Worm (Caenorhabditis elegans) whole organism, late embryonic: ENCODE data around the gene Y38H6C.18.
"Not testable (repeated sequence)": the region's sequence is repeated elsewhere in the genome, so short reads cannot be mapped to it uniquely, and the experiment has no call there.

Source experiments
- C08G9.2 ChIP-seq: sonication (generic microtip); optimal IDR thresholded peaks from 2 replicates; lab custom pipeline; 2016; ENCODE audit warnings: mild to moderate bottlenecking, missing genetic modification characterization, moderate library complexity, missing compliant biosample characterization
- C38D4.7 ChIP-seq: fragments of 200-800 bp; sonication (Bioruptor generic); optimal IDR thresholded peaks from 2 replicates; lab custom pipeline; 2018; ENCODE audit warnings: mild to moderate bottlenecking, missing genetic modification characterization, moderate library complexity, missing compliant biosample characterization
- K02D7.2 ChIP-seq: sonication (generic microtip); optimal IDR thresholded peaks from 2 replicates; lab custom pipeline; 2017; ENCODE audit warnings: mild to moderate bottlenecking, missing genetic modification characterization, missing compliant biosample characterization
- T23F11.4 ChIP-seq: fragments of 200-800 bp; sonication (Bioruptor generic); optimal IDR thresholded peaks from 2 replicates; lab custom pipeline; 2018; ENCODE audit warnings: mild to moderate bottlenecking, missing genetic modification characterization, missing compliant biosample characterization
- Y22D7AL.16 ChIP-seq: sonication (generic microtip); optimal IDR thresholded peaks from 2 replicates; lab custom pipeline; 2016; ENCODE audit warnings: missing genetic modification characterization, missing compliant biosample characterization
- ahr-1 ChIP-seq: sonication (generic microtip); optimal IDR thresholded peaks from 2 replicates; lab custom pipeline; 2016; ENCODE audit warnings: missing genetic modification characterization, missing compliant biosample characterization
- ceh-14 ChIP-seq: sonication (generic microtip); optimal IDR thresholded peaks from 2 replicates; lab custom pipeline; 2016; ENCODE audit warnings: missing genotype, missing genetic modification characterization, missing compliant biosample characterization
- ceh-6 ChIP-seq: fragments of 200-800 bp; sonication (Bioruptor generic); optimal IDR thresholded peaks from 2 replicates; lab custom pipeline; 2018; ENCODE audit warnings: mild to moderate bottlenecking, missing genetic modification characterization, missing compliant biosample characterization
- ceh-9 ChIP-seq: sonication (generic microtip); optimal IDR thresholded peaks from 2 replicates; lab custom pipeline; 2016; ENCODE audit warnings: mild to moderate bottlenecking, missing genetic modification characterization, inconsistent platforms, missing compliant biosample characterization
- che-1 ChIP-seq: sonication (generic microtip); optimal IDR thresholded peaks from 2 replicates; lab custom pipeline; 2016; ENCODE audit warnings: mild to moderate bottlenecking, missing genetic modification characterization, missing compliant biosample characterization
- dve-1 ChIP-seq: sonication (generic microtip); optimal IDR thresholded peaks from 2 replicates; lab custom pipeline; 2017; ENCODE audit warnings: antibody characterized with exemption, mild to moderate bottlenecking, missing genetic modification characterization, missing compliant biosample characterization
- elt-2 ChIP-seq: sonication (generic microtip); optimal IDR thresholded peaks from 2 replicates; lab custom pipeline; 2016; ENCODE audit warnings: missing genetic modification reagents, missing genetic modification characterization, missing compliant biosample characterization
- eyg-1 ChIP-seq: sonication (generic microtip); optimal IDR thresholded peaks from 2 replicates; lab custom pipeline; 2016; ENCODE audit warnings: missing genotype, missing genetic modification characterization, missing compliant biosample characterization
- fkh-10 ChIP-seq: fragments of 150-350 bp; optimal IDR thresholded peaks from 2 replicates; lab custom pipeline; 2014; ENCODE audit warnings: missing biosample characterization, missing genetic modification reagents, missing genetic modification characterization
- hlh-15 ChIP-seq: sonication (generic microtip); optimal IDR thresholded peaks from 2 replicates; lab custom pipeline; 2016; ENCODE audit warnings: missing genetic modification characterization, missing compliant biosample characterization
- hlh-6 ChIP-seq: sonication (generic microtip); optimal IDR thresholded peaks from 2 replicates; lab custom pipeline; 2016; ENCODE audit warnings: missing genotype, missing genetic modification characterization, missing compliant biosample characterization
- lim-6 ChIP-seq: sonication (generic microtip); optimal IDR thresholded peaks from 2 replicates; lab custom pipeline; 2016; ENCODE audit warnings: missing genetic modification characterization, missing compliant biosample characterization
- lin-11 ChIP-seq: fragments of 200-800 bp; sonication (Bioruptor generic); optimal IDR thresholded peaks from 2 replicates; lab custom pipeline; 2018; ENCODE audit warnings: mild to moderate bottlenecking, missing genetic modification characterization, missing compliant biosample characterization
- mec-3 ChIP-seq: sonication (generic microtip); optimal IDR thresholded peaks from 2 replicates; lab custom pipeline; 2016; ENCODE audit warnings: borderline replicate concordance, missing genetic modification characterization, missing compliant biosample characterization
- nfya-1 ChIP-seq: sonication (generic microtip); optimal IDR thresholded peaks from 2 replicates; lab custom pipeline; 2017; ENCODE audit warnings: missing genetic modification characterization, mild to moderate bottlenecking, missing compliant biosample characterization, antibody characterized with exemption, moderate library complexity
- nhr-232 ChIP-seq: sonication (generic microtip); optimal IDR thresholded peaks from 2 replicates; lab custom pipeline; 2016; ENCODE audit warnings: missing genetic modification characterization, missing compliant biosample characterization
- npax-4 ChIP-seq: sonication (generic microtip); optimal IDR thresholded peaks from 2 replicates; lab custom pipeline; 2016; ENCODE audit warnings: missing genetic modification characterization, missing compliant biosample characterization
- pax-1 ChIP-seq: fragments of 150-350 bp; optimal IDR thresholded peaks from 2 replicates; lab custom pipeline; 2014; ENCODE audit warnings: missing biosample characterization, missing genetic modification characterization
- pha-2 ChIP-seq: sonication (generic microtip); optimal IDR thresholded peaks from 2 replicates; lab custom pipeline; 2017; ENCODE audit warnings: mild to moderate bottlenecking, missing genetic modification characterization, missing compliant biosample characterization
- pha-4 ChIP-seq: fragments of 150-350 bp; optimal IDR thresholded peaks from 2 replicates; lab custom pipeline; 2018; ENCODE audit warnings: missing biosample characterization, missing genetic modification reagents, missing genetic modification characterization
- pqm-1 ChIP-seq: sonication (generic microtip); optimal IDR thresholded peaks from 2 replicates; lab custom pipeline; 2016; ENCODE audit warnings: missing genetic modification characterization, missing compliant biosample characterization
- ref-2 ChIP-seq: sonication (generic microtip); optimal IDR thresholded peaks from 2 replicates; lab custom pipeline; 2016; ENCODE audit warnings: missing genetic modification characterization, missing compliant biosample characterization
- rnt-1 ChIP-seq: sonication (generic microtip); optimal IDR thresholded peaks from 2 replicates; lab custom pipeline; 2016; ENCODE audit warnings: missing genetic modification characterization, missing compliant biosample characterization
- sdc-2 ChIP-seq: sonication (generic microtip); optimal IDR thresholded peaks from 2 replicates; lab custom pipeline; 2016; ENCODE audit warnings: missing genotype, missing genetic modification characterization, missing compliant biosample characterization
- sox-2 ChIP-seq: fragments of 200-800 bp; sonication (Bioruptor generic); IDR thresholded peaks from 2 replicates; pipeline ENCODE4 v1.3.6; 2022; ENCODE audit warnings: missing genetic modification reagents, missing genetic modification characterization, missing compliant biosample characterization
- sox-4 ChIP-seq: sonication (generic microtip); optimal IDR thresholded peaks from 2 replicates; lab custom pipeline; 2017; ENCODE audit warnings: mild to moderate bottlenecking, missing genetic modification characterization, inconsistent platforms, missing compliant biosample characterization
- syd-9 ChIP-seq: sonication (generic microtip); optimal IDR thresholded peaks from 2 replicates; lab custom pipeline; 2016; ENCODE audit warnings: mild to moderate bottlenecking, missing genetic modification characterization, moderate library complexity, missing compliant biosample characterization
- ttx-3 ChIP-seq: sonication (generic microtip); optimal IDR thresholded peaks from 2 replicates; lab custom pipeline; 2016; ENCODE audit warnings: missing genetic modification reagents, missing genetic modification characterization, missing compliant biosample characterization
- unc-3 ChIP-seq, 2 experiments: fragments of 200-800 bp in 1 of 2; sonication (Bioruptor generic) in 1 of 2; sonication (generic microtip) in 1 of 2; conservative IDR thresholded peaks in 1 of 2; optimal IDR thresholded peaks in 1 of 2; 2 replicates each; pipeline versions ENCODE4 v1.3.6 to Lab custom; 2016 to 2022; ENCODE audit warnings: missing compliant biosample characterization in 2 of 2, missing genetic modification characterization in 2 of 2, missing genetic modification reagents in 1 of 2
- unc-42 ChIP-seq: sonication (generic microtip); optimal IDR thresholded peaks from 2 replicates; lab custom pipeline; 2016; ENCODE audit warnings: missing genotype, missing genetic modification characterization, missing compliant biosample characterization
- unc-86 ChIP-seq: sonication (generic microtip); optimal IDR thresholded peaks from 2 replicates; lab custom pipeline; 2016; ENCODE audit warnings: missing genetic modification characterization, missing compliant biosample characterization
- zip-5 ChIP-seq: sonication (generic microtip); optimal IDR thresholded peaks from 2 replicates; lab custom pipeline; 2016; ENCODE audit warnings: missing genetic modification characterization, missing compliant biosample characterization

Gene Y38H6C.18

DNA sequence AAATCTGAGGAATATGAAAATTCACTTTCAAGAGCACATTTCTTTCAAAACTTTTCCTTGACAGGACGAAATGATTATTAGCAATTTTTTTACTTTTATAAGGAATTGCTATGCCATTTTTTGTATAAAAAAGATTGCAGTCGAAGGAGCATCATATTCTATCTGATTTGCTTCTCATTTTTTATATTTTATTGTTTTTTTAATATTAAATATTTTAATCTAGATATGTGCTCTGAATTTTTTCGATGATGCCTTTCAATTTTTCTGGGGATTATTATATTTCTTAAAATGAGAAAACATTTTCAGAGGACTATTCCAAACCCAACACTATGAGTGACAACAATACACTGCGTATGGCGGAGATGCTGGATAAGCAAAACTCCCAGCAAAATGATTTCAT is 17.1 kb upstream of the Y38H6C.18 start, which contains the start of gene F26F2.13:
F26F2.13 (plus strand) TSS at position 301 of the 400 bp plus-strand sequence.
- not testable (repeated sequence) for TF ChIP-seq ceh-14 (tag; lab: Kevin White, UChicago); sox-2 (GFP tag; lab: Robert Waterston, UW); syd-9 (tag; lab: Kevin White, UChicago)

DNA sequence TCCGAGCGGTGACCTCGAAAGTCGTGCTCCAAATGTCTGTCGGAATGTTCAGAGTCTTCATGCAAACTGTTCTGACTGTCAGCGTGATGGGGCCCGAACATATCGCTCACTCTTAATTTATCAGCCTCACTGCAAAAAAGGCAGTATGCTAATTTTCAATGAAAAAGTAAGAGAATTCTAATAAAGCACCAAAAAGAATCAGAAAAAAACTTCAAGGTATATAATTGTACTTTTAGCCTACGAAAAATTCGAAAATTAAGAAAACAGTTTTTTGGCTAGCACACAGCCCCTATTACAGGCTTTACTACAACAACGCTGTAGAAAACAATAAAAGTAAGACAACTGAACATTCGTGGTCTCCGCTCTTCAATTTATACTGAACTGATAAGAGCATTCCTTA is 14.8 kb upstream of the Y38H6C.18 start, which contains the start of gene F26F2.1:
F26F2.1 (minus strand) TSS at position 101 of the 400 bp plus-strand sequence.
- TF ChIP-seq ref-2 (tag; lab: Kevin White, UChicago) = no peak

DNA sequence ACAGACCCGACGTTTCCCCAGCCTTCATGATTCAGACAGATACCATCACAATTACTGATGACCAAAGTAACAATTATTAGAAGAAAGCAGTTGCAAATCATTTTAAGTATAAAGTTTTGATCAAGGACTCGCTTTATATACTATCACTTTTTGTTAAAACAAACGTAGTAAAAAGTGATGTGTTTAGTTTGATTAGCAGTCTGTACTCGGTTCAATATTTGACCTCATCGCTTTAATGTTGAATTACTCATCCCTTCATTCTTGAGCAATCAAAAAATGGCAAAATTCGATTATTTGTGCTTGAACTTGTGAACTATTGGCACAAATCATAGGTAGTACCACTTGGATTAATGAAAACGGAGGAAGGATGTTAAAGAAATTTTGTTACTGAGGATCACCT is 11.3 kb upstream of the Y38H6C.18 start, which contains the start of gene abf-4:
abf-4 (minus strand) TSS at position 101 of the 400 bp plus-strand sequence.
- TF ChIP-seq zip-5 (tag; lab: Kevin White, UChicago) (no peak), unc-3 (GFP tag; conservative IDR thresholded peaks at IDR 0.05; lab: Robert Waterston, UW) (no peak), unc-3 (tag; optimal IDR thresholded peaks at IDR 0.05; lab: Kevin White, UChicago) (no peak), K02D7.2 (tag; lab: Kevin White, UChicago) (no peak), sdc-2 (tag; lab: Kevin White, UChicago) (no peak), nfya-1 (tag; lab: Kevin White, UChicago) (no peak), Y22D7AL.16 (no peak)

DNA sequence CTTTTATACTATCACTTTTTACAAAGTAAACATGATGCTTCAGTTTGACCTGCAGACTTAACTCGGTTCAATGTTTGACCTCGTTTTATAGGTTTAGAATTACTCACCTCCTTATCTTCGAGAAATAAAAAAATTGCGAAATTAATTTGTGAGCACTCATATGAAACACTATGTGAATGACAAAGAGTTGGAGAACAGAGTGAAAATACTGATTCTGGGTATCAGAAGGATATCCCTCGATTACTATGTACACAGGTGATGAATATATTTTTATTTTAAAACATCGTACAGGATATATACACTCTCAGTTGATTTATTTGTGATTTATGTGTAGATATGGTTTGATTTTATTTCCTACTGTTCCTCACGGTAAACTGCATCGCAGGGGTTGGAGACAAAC is 9.3 kb upstream of the Y38H6C.18 start, which contains the start of gene Y38H6C.23:
Y38H6C.23 (minus strand) TSS at position 101 of the 400 bp plus-strand sequence.
- no peak for TF ChIP-seq dve-1 (tag; lab: Kevin White, UChicago)
- TF ChIP-seq pha-4 = no peak
- TF ChIP-seq che-1 (tag; lab: Kevin White, UChicago) = no peak
- TF ChIP-seq npax-4 (tag; lab: Kevin White, UChicago) = no peak
- no peak for TF ChIP-seq pax-1
- TF ChIP-seq lim-6 (tag; lab: Kevin White, UChicago) = no peak
- no peak for TF ChIP-seq hlh-15 (tag; lab: Kevin White, UChicago)
- TF ChIP-seq hlh-6 = no peak
- no peak for TF ChIP-seq rnt-1
- no peak for TF ChIP-seq C08G9.2

DNA sequence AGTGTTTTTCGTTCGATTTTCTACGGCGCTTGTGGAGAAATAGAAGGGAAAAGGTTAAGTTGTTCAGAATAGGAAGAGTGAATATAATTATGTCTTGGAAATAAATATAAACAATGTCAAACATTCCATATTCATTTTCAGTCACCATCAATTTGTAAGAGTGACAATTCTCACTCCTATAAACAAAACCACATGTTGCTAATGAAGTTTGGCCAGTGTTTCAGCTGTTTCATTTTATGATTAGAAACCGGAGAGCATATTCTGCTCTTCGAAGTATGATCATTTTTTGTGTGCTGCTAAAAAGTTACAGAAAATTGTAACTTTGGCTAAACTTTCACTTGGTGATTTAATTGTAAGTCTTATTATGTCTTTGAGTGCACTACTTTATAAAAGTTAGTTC is 8.2 kb upstream of the Y38H6C.18 start, which contains the start of gene Y38H6C.21:
Y38H6C.21 (minus strand) TSS at position 148 of the 400 bp plus-strand sequence.
- TF ChIP-seq pha-2 (tag; lab: Kevin White, UChicago) (no peak), syd-9 (tag; lab: Kevin White, UChicago) (no peak), nhr-232 (tag; lab: Kevin White, UChicago) (no peak), elt-2 (no peak), unc-86 (no peak), ceh-6 (no peak), lin-11 (tag; lab: Kevin White, UChicago) (no peak), sox-4 (tag; lab: Kevin White, UChicago) (no peak), unc-42 (tag; lab: Kevin White, UChicago) (no peak), ttx-3 (tag; lab: Kevin White, UChicago) (no peak), fkh-10 (no peak), pqm-1 (tag; lab: Kevin White, UChicago) (no peak), C38D4.7 (GFP tag; lab: Kevin White, UChicago) (no peak), zip-5 (tag; lab: Kevin White, UChicago) (no peak), sdc-2 (tag; lab: Kevin White, UChicago) (no peak), ceh-9 (tag; lab: Kevin White, UChicago) (no peak), T23F11.4 (GFP tag; lab: Kevin White, UChicago) (no peak), ahr-1 (tag; lab: Kevin White, UChicago) (no peak), mec-3 (tag; lab: Kevin White, UChicago) (no peak), eyg-1 (tag; lab: Kevin White, UChicago) (no peak)
